Fruit fly (Drosophila melanogaster) whole organism, embryonic: ENCODE data around the gene Hpd.

ENCODE experiments used
- Aef1 ChIP-seq: fragments of 200-800 bp; sonication (Bioruptor generic); IDR thresholded peaks from 3 replicates; pipeline ENCODE4 v1.3.6; 2022; ENCODE audit warnings: missing biosample characterization, missing genetic modification characterization
- Awh ChIP-seq: fragments of 200-800 bp; sonication (Bioruptor generic); IDR thresholded peaks from 2 replicates; pipeline ENCODE4, ENCODE4 v1.3.6; 2022; ENCODE audit warnings: missing biosample characterization, missing genetic modification characterization
- CG10959 ChIP-seq: fragments of 200-800 bp; sonication (Bioruptor generic); IDR thresholded peaks from 2 replicates; pipeline ENCODE4 v1.3.6; 2022; ENCODE audit warnings: missing biosample characterization, missing genetic modification characterization
- CG11398 ChIP-seq: fragments of 200-800 bp; sonication (Bioruptor generic); optimal IDR thresholded peaks from 2 replicates; lab custom pipeline; 2016; ENCODE audit warnings: missing biosample characterization, missing genetic modification characterization
- CG13287 ChIP-seq: fragments of 200-800 bp; sonication (Bioruptor generic); IDR thresholded peaks from 2 replicates; pipeline ENCODE4 v1.3.6; 2022; ENCODE audit warnings: missing biosample characterization, missing genetic modification characterization; ENCODE audit not compliant: partially characterized antibody
- CG14014 ChIP-seq: fragments of 200-800 bp; sonication (Bioruptor generic); IDR thresholded peaks from 2 replicates; pipeline ENCODE4 v1.3.6; 2022; ENCODE audit warnings: missing biosample characterization, missing genetic modification characterization
- CG16779 ChIP-seq: fragments of 200-800 bp; sonication (Bioruptor generic); IDR thresholded peaks from 2 replicates; pipeline ENCODE4 v1.3.6; 2022; ENCODE audit warnings: missing biosample characterization, missing genetic modification characterization
- CG18011 ChIP-seq: fragments of 200-800 bp; sonication (Bioruptor generic); optimal IDR thresholded peaks from 2 replicates; lab custom pipeline; 2017; ENCODE audit warnings: missing biosample characterization, missing genetic modification characterization, mild to moderate bottlenecking, moderate library complexity, missing genotype
- CG2116 ChIP-seq: fragments of 200-800 bp; sonication (Bioruptor generic); optimal IDR thresholded peaks from 3 replicates; lab custom pipeline; 2018; ENCODE audit warnings: missing biosample characterization, mild to moderate bottlenecking, missing genetic modification characterization
- CG31365 ChIP-seq: fragments of 200-800 bp; sonication (Bioruptor generic); optimal IDR thresholded peaks from 2 replicates; lab custom pipeline; 2018; ENCODE audit warnings: missing biosample characterization, mild to moderate bottlenecking, missing genetic modification characterization
- CG42726 ChIP-seq: fragments of 200-800 bp; sonication (Bioruptor generic); IDR thresholded peaks from 2 replicates; pipeline ENCODE4 v1.3.6; 2022; ENCODE audit warnings: missing biosample characterization, missing genetic modification characterization; ENCODE audit not compliant: partially characterized antibody
- CG4282 ChIP-seq: fragments of 200-800 bp; sonication (Bioruptor generic); optimal IDR thresholded peaks from 2 replicates; lab custom pipeline; 2016; ENCODE audit warnings: missing biosample characterization, missing genetic modification characterization
- CG5245 ChIP-seq: fragments of 200-800 bp; sonication (Bioruptor generic); optimal IDR thresholded peaks from 3 replicates; lab custom pipeline; 2016; ENCODE audit warnings: missing biosample characterization, missing genetic modification characterization
- CG6254 ChIP-seq: fragments of 200-800 bp; sonication (Bioruptor generic); optimal IDR thresholded peaks from 3 replicates; lab custom pipeline; 2017; ENCODE audit warnings: mild to moderate bottlenecking, missing biosample characterization, missing genetic modification reagents, missing genetic modification characterization
- CG6791 ChIP-seq: fragments of 200-800 bp; sonication (Bioruptor generic); IDR thresholded peaks from 3 replicates; pipeline ENCODE4 v1.3.6; 2022; ENCODE audit warnings: missing biosample characterization, missing genetic modification characterization; ENCODE audit not compliant: partially characterized antibody
- CG8924 ChIP-seq: fragments of 200-800 bp; optimal IDR thresholded peaks from 3 replicates; lab custom pipeline; 2019; ENCODE audit warnings: missing biosample characterization, mild to moderate bottlenecking, missing genetic modification characterization, moderate library complexity
- CG8944 ChIP-seq: fragments of 200-800 bp; sonication (Bioruptor generic); optimal IDR thresholded peaks from 3 replicates; lab custom pipeline; 2016; ENCODE audit warnings: missing biosample characterization, missing genetic modification characterization
- CrebB ChIP-seq: fragments of 200-800 bp; sonication (Bioruptor generic); optimal IDR thresholded peaks from 3 replicates; lab custom pipeline; 2018; ENCODE audit warnings: missing biosample characterization, mild to moderate bottlenecking, missing genetic modification characterization
- Deaf1 ChIP-seq: fragments of 200-800 bp; optimal IDR thresholded peaks from 3 replicates; lab custom pipeline; 2019; ENCODE audit warnings: missing biosample characterization, mild to moderate bottlenecking, missing genetic modification characterization, moderate library complexity
- HLHmδ ChIP-seq: fragments of 200-800 bp; sonication (Bioruptor generic); optimal IDR thresholded peaks from 2 replicates; lab custom pipeline; 2018; ENCODE audit warnings: missing biosample characterization, mild to moderate bottlenecking, missing genetic modification characterization, moderate library complexity
- Hmx ChIP-seq: fragments of 200-800 bp; sonication (Bioruptor generic); optimal IDR thresholded peaks from 2 replicates; lab custom pipeline; 2016; ENCODE audit warnings: missing biosample characterization, missing genetic modification characterization
- Med ChIP-seq: fragments of 200-800 bp; sonication (Bioruptor generic); peaks from one replicate; lab custom pipeline; 2016; ENCODE audit warnings: missing biosample characterization, missing genetic modification characterization, mild to moderate bottlenecking, inconsistent platforms, moderate library complexity
- Neu2 ChIP-seq: fragments of 200-800 bp; sonication (Bioruptor generic); optimal IDR thresholded peaks from 3 replicates; lab custom pipeline; 2016; ENCODE audit warnings: missing biosample characterization, missing genetic modification characterization, borderline replicate concordance
- NfI ChIP-seq: fragments of 200-800 bp; sonication (Bioruptor generic); optimal IDR thresholded peaks from 3 replicates; lab custom pipeline; 2018; ENCODE audit warnings: missing biosample characterization, mild to moderate bottlenecking, missing genetic modification characterization, moderate library complexity
- Poxn ChIP-seq: fragments of 200-800 bp; sonication (Bioruptor generic); IDR thresholded peaks from 2 replicates; pipeline ENCODE4 v1.3.6; 2022; ENCODE audit warnings: missing biosample characterization, missing genetic modification characterization
- Ptx1 ChIP-seq: fragments of 200-800 bp; sonication (Bioruptor generic); IDR thresholded peaks from 2 replicates; pipeline ENCODE4 v1.3.6; 2022; ENCODE audit warnings: missing biosample characterization, missing genetic modification characterization
- TFAM ChIP-seq: fragments of 200-800 bp; sonication (Bioruptor generic); optimal IDR thresholded peaks from 2 replicates; lab custom pipeline; 2017; ENCODE audit warnings: missing biosample characterization, missing genetic modification characterization, inconsistent platforms
- YL-1 ChIP-seq: fragments of 200-800 bp; sonication (Bioruptor generic); optimal IDR thresholded peaks from 3 replicates; lab custom pipeline; 2017; ENCODE audit warnings: missing biosample characterization, mild to moderate bottlenecking, missing genetic modification characterization
- chn ChIP-seq: fragments of 200-800 bp; sonication (Bioruptor generic); optimal IDR thresholded peaks from 2 replicates; lab custom pipeline; 2016; ENCODE audit warnings: missing biosample characterization, missing genetic modification characterization
- crc ChIP-seq: fragments of 200-800 bp; sonication (Bioruptor generic); optimal IDR thresholded peaks from 2 replicates; lab custom pipeline; 2016; ENCODE audit warnings: missing biosample characterization, missing genetic modification characterization
- dmrt11E ChIP-seq: fragments of 200-800 bp; sonication (Bioruptor generic); optimal IDR thresholded peaks from 3 replicates; lab custom pipeline; 2018; ENCODE audit warnings: missing biosample characterization, mild to moderate bottlenecking, missing genetic modification characterization, moderate library complexity
- ewg ChIP-seq: fragments of 200-800 bp; sonication (Bioruptor generic); optimal IDR thresholded peaks from 3 replicates; lab custom pipeline; 2017; ENCODE audit warnings: mild to moderate bottlenecking, missing biosample characterization, missing genetic modification reagents, missing genetic modification characterization
- gce ChIP-seq: fragments of 200-800 bp; sonication (Bioruptor generic); IDR thresholded peaks from 3 replicates; pipeline ENCODE4 v1.3.6; 2022; ENCODE audit warnings: missing biosample characterization, missing genetic modification characterization
- gcm ChIP-seq: fragments of 200-800 bp; sonication (Bioruptor generic); optimal IDR thresholded peaks from 2 replicates; lab custom pipeline; 2019; ENCODE audit warnings: missing biosample characterization, mild to moderate bottlenecking, missing genetic modification characterization, moderate library complexity
- gem ChIP-seq: fragments of 200-800 bp; sonication (Bioruptor generic); optimal IDR thresholded peaks from 2 replicates; lab custom pipeline; 2019; ENCODE audit warnings: missing biosample characterization, mild to moderate bottlenecking, missing genetic modification characterization, moderate library complexity
- gsb-n ChIP-seq: fragments of 200-800 bp; sonication (Bioruptor generic); optimal IDR thresholded peaks from 3 replicates; lab custom pipeline; 2018; ENCODE audit warnings: missing biosample characterization, mild to moderate bottlenecking, missing genetic modification characterization
- jumu ChIP-seq: fragments of 200-800 bp; sonication (Bioruptor generic); optimal IDR thresholded peaks from 3 replicates; lab custom pipeline; 2016; ENCODE audit warnings: missing biosample characterization, missing genetic modification characterization
- ken ChIP-seq: fragments of 200-800 bp; sonication (Bioruptor generic); IDR thresholded peaks from 3 replicates; pipeline ENCODE4 v1.3.6; 2022; ENCODE audit warnings: missing biosample characterization, missing genetic modification characterization
- mirr ChIP-seq: fragments of 200-800 bp; sonication (Bioruptor generic); optimal IDR thresholded peaks from 3 replicates; lab custom pipeline; 2018; ENCODE audit warnings: missing biosample characterization, mild to moderate bottlenecking, missing genetic modification characterization
- pum ChIP-seq: fragments of 200-800 bp; sonication (Bioruptor generic); optimal IDR thresholded peaks from 2 replicates; lab custom pipeline; 2016; ENCODE audit warnings: missing biosample characterization, missing genetic modification characterization
- run ChIP-seq: fragments of 200-800 bp; sonication (Bioruptor generic); optimal IDR thresholded peaks from 3 replicates; lab custom pipeline; 2018; ENCODE audit warnings: missing biosample characterization, mild to moderate bottlenecking, missing genetic modification characterization
- tgo ChIP-seq: fragments of 200-800 bp; sonication (Bioruptor generic); IDR thresholded peaks from 3 replicates; pipeline ENCODE4 v1.3.6; 2022; ENCODE audit warnings: missing biosample characterization, missing genetic modification characterization
- tin ChIP-seq: fragments of 200-800 bp; sonication (Bioruptor generic); optimal IDR thresholded peaks from 3 replicates; lab custom pipeline; 2016; ENCODE audit warnings: missing biosample characterization, missing genetic modification characterization
- tna ChIP-seq: fragments of 200-800 bp; sonication (Bioruptor generic); IDR thresholded peaks from 2 replicates; pipeline ENCODE4 v1.3.6; 2022; ENCODE audit warnings: missing biosample characterization, missing genetic modification characterization; ENCODE audit not compliant: partially characterized antibody
- twi ChIP-seq: fragments of 200-800 bp; optimal IDR thresholded peaks from 2 replicates; lab custom pipeline; 2019; ENCODE audit warnings: missing biosample characterization, mild to moderate bottlenecking, missing genetic modification characterization, moderate library complexity

The Hpd gene

dm6 chr3L:20447337-20447736, 7.7 kb upstream of the Hpd start (continued):
- TF ChIP-seq chn (GFP tag; lab: Kevin White, UChicago) (peak; percentile 12), HLHmδ (peak; percentile 80), gsb-n (tag; lab: Kevin White, UChicago) (peak; percentile 36), tgo (GFP tag; lab: Robert Waterston, UW) (peak; percentile 30; the same call in 1 of the 3 replicates), YL-1 (GFP tag; lab: Kevin White, UChicago) (no peak), CG10959 (GFP tag; lab: Robert Waterston, UW) (peak; percentile 43; the same call in 1 of the 2 replicates), gem (tag; lab: Kevin White, UChicago) (peak; percentile 55), dmrt11E (peak; percentile 70)
- TF ChIP-seq, all 482 proteins: peak for 77

dm6 chr3L:20446030-20446429, 6.4 kb upstream of the Hpd start:
- no peak for TF ChIP-seq CG8924 (tag; lab: Kevin White, UChicago)
- 0 out of 3 replicates have a peak, but pooled peaks have one; percentile 13 for TF ChIP-seq ken (GFP tag; lab: Robert Waterston, UW)
- no peak for TF ChIP-seq gcm (GFP tag; lab: Kevin White, UChicago)
- peak; percentile 34 for TF ChIP-seq Med (GFP tag; lab: Kevin White, UChicago)

- peak; percentile 63 for TF ChIP-seq CG6791 (GFP tag; lab: Robert Waterston, UW)
- peak; percentile 44 for TF ChIP-seq jumu (GFP tag; lab: Kevin White, UChicago)
- peak; percentile 60 for TF ChIP-seq CG18011 (GFP tag; lab: Kevin White, UChicago)
- TF ChIP-seq TFAM (GFP tag; lab: Kevin White, UChicago) = peak; percentile 46
- TF ChIP-seq gce (GFP tag; lab: Robert Waterston, UW) = peak; percentile 91
- peak; percentile 70 for TF ChIP-seq ewg (GFP tag; lab: Kevin White, UChicago)
- peak; percentile 77 for TF ChIP-seq run (tag; lab: Kevin White, UChicago)
- no peak for TF ChIP-seq CG8944 (GFP tag; lab: Kevin White, UChicago)
- peak; percentile 61; the same call in 1 of the 2 replicates for TF ChIP-seq CG16779 (GFP tag; lab: Robert Waterston, UW)
- TF ChIP-seq NfI (GFP tag; lab: Kevin White, UChicago) = peak; percentile 73
- no peak for TF ChIP-seq CG11398 (GFP tag; lab: Kevin White, UChicago)
- TF ChIP-seq CG2116 = peak; percentile 52
- peak; percentile 88 for TF ChIP-seq CG14014 (GFP tag; lab: Robert Waterston, UW)
- peak; percentile 80 for TF ChIP-seq CG5245
- peak; percentile 27 for TF ChIP-seq CG4282 (GFP tag; lab: Kevin White, UChicago)
- TF ChIP-seq CrebB = peak; percentile 69
- no peak for TF ChIP-seq pum (GFP tag; lab: Kevin White, UChicago)
- 0 out of 2 replicates have a peak, but pooled peaks have one; percentile 37 for TF ChIP-seq Poxn
- TF ChIP-seq CG6254 (GFP tag; lab: Kevin White, UChicago) = peak; percentile 84
- peak; percentile 84 for TF ChIP-seq Aef1 (GFP tag; lab: Robert Waterston, UW)
- TF ChIP-seq Awh (GFP tag; lab: Robert Waterston, UW) = peak; percentile 92
- no peak for TF ChIP-seq crc
- TF ChIP-seq tin = peak; percentile 76
- TF ChIP-seq CG42726 (GFP tag; lab: Robert Waterston, UW) = no peak
- peak; percentile 35; the same call in 1 of the 2 replicates for TF ChIP-seq CG13287 (GFP tag; lab: Robert Waterston, UW)
- no peak for TF ChIP-seq Neu2 (GFP tag; lab: Kevin White, UChicago)
- peak; percentile 63 for TF ChIP-seq Deaf1 (tag; lab: Kevin White, UChicago)
- TF ChIP-seq twi (tag; lab: Kevin White, UChicago) = peak; percentile 51
- TF ChIP-seq HLHmδ = no peak
- TF ChIP-seq Med (GFP tag; lab: Kevin White, UChicago) = peak; percentile 86
- peak; percentile 73 for TF ChIP-seq gcm (GFP tag; lab: Kevin White, UChicago)
- no peak for TF ChIP-seq Hmx
- peak; percentile 93 for TF ChIP-seq Ptx1 (GFP tag; lab: Robert Waterston, UW)
- TF ChIP-seq mirr (GFP tag; lab: Kevin White, UChicago) = no peak
- 0 out of 2 replicates have a peak, but pooled peaks have one; percentile 27 for TF ChIP-seq tna (GFP tag; lab: Robert Waterston, UW)
- peak; percentile 53 for TF ChIP-seq CG31365 (tag; lab: Kevin White, UChicago)
These were observed 5.3 kb upstream of the Hpd start for dm6 chr3L:20444815-20445519.
